Fruit fly (Drosophila melanogaster): ENCODE measurements around the gene CG33928.

Gene CG33928

DNA sequence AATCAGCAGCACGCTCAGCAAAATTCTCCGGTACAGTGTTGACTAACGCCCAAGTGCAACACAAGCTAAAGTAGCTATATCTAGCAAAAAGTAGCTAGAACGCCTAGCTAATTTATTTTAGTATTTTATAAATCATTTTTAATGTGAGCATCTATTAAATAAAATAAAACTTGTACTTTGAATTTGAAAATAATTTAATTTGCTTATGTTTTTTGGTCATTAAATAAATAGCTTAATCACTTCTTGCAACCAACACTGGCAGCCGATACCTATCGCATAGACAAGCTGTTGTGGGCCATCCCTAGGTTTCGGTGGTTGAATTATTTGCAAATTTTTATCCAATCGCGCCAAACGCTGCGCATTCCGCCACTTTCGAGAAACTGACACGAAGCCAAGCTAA, 26.0 kb downstream of the CG33928 start, which contains the start of the genes Polr2J and CG15141 (continued):
- TF ChIP-seq CG11762 (GFP tag; optimal IDR thresholded peaks at IDR 0.05; ENCODE audit: insufficient read depth): peak; percentile 44
- TF ChIP-seq pdm3 (GFP tag; optimal IDR thresholded peaks at IDR 0.05): peak; percentile 84
- peak; percentile 33 for TF ChIP-seq spab (GFP tag; optimal IDR thresholded peaks at IDR 0.05)
- TF ChIP-seq CG11294 (GFP tag; IDR thresholded peaks at IDR 0.05): peak; percentile 17; the same call in 1 of the 2 replicates
- no peak; the same call in 2 of the 3 replicates for TF ChIP-seq CG8119 (GFP tag; IDR thresholded peaks at IDR 0.05)
- TF ChIP-seq OdsH (GFP tag; optimal IDR thresholded peaks at IDR 0.05): peak; percentile 83
- TF ChIP-seq CG8632 (GFP tag; optimal IDR thresholded peaks at IDR 0.05): peak; percentile 48
- TF ChIP-seq Met (GFP tag; optimal IDR thresholded peaks at IDR 0.05): peak; percentile 72
- TF ChIP-seq fd59A (GFP tag; optimal IDR thresholded peaks at IDR 0.05): peak; percentile 57
- TF ChIP-seq CG3919 (GFP tag; optimal IDR thresholded peaks at IDR 0.05): no peak
- no peak for TF ChIP-seq CG1621 (tag; optimal IDR thresholded peaks at IDR 0.05)
- TF ChIP-seq Lpt (GFP tag; optimal IDR thresholded peaks at IDR 0.05): no peak
- TF ChIP-seq eg (GFP tag; IDR thresholded peaks at IDR 0.05): peak; percentile 74
- TF ChIP-seq CG11902 (GFP tag; optimal IDR thresholded peaks at IDR 0.05): peak; percentile 61
- TF ChIP-seq Blimp-1 (GFP tag; optimal IDR thresholded peaks at IDR 0.05): peak; percentile 25
- TF ChIP-seq CG7368 (GFP tag; optimal IDR thresholded peaks at IDR 0.05): no peak
- peak; percentile 73 for TF ChIP-seq Sox102F (GFP tag; optimal IDR thresholded peaks at IDR 0.05)
- TF ChIP-seq esn (GFP tag; optimal IDR thresholded peaks at IDR 0.05): peak; percentile 85
- peak; percentile 89 for TF ChIP-seq CG10631 (GFP tag; optimal IDR thresholded peaks at IDR 0.05)
- TF ChIP-seq CG3032 (tag; optimal IDR thresholded peaks at IDR 0.05): peak; percentile 81
- no peak for TF ChIP-seq dac (GFP tag; optimal IDR thresholded peaks at IDR 0.05)
- peak; percentile 33 for TF ChIP-seq CG8319 (GFP tag; optimal IDR thresholded peaks at IDR 0.05)
- peak in 1 of 2 experiments; percentile 21 for TF ChIP-seq salr (GFP tag; optimal IDR thresholded peaks at IDR 0.05)
- TF ChIP-seq cyc (GFP tag; optimal IDR thresholded peaks at IDR 0.05): peak; percentile 75
- peak; percentile 72 for TF ChIP-seq topi (GFP tag; optimal IDR thresholded peaks at IDR 0.05)
- peak; percentile 84 for TF ChIP-seq lz (GFP tag; optimal IDR thresholded peaks at IDR 0.05)
- TF ChIP-seq acj6 (GFP tag; optimal IDR thresholded peaks at IDR 0.05): peak; percentile 79
- no peak for TF ChIP-seq CG6792 (GFP tag; optimal IDR thresholded peaks at IDR 0.05)
- TF ChIP-seq CG32006 (GFP tag; optimal IDR thresholded peaks at IDR 0.05): no peak
- TF ChIP-seq achi (GFP tag; optimal IDR thresholded peaks at IDR 0.05): peak; percentile 80
- TF ChIP-seq CG31627 (GFP tag; optimal IDR thresholded peaks at IDR 0.05): peak; percentile 81
- no peak for TF ChIP-seq CG9139 (GFP tag; optimal IDR thresholded peaks at IDR 0.05)
- TF ChIP-seq Sox14 (GFP tag; optimal IDR thresholded peaks at IDR 0.05): peak; percentile 73
- TF ChIP-seq CG15336 (GFP tag; IDR thresholded peaks at IDR 0.05): peak; percentile 63; the same call in 1 of the 2 replicates
- no peak for TF ChIP-seq Eip78C (GFP tag)
- TF ChIP-seq fkh (GFP tag; optimal IDR thresholded peaks at IDR 0.05): no peak
- no peak for TF ChIP-seq CG16779 (tag; optimal IDR thresholded peaks at IDR 0.05)
- TF ChIP-seq Hr38 (GFP tag; optimal IDR thresholded peaks at IDR 0.05): no peak
- peak; percentile 27 for TF ChIP-seq Eip93F (GFP tag; optimal IDR thresholded peaks at IDR 0.05)
- peak; percentile 55 for TF ChIP-seq CG6163 (GFP tag; IDR thresholded peaks at IDR 0.05)
- TF ChIP-seq Ets21C (GFP tag; optimal IDR thresholded peaks at IDR 0.05): peak; percentile 62

DNA sequence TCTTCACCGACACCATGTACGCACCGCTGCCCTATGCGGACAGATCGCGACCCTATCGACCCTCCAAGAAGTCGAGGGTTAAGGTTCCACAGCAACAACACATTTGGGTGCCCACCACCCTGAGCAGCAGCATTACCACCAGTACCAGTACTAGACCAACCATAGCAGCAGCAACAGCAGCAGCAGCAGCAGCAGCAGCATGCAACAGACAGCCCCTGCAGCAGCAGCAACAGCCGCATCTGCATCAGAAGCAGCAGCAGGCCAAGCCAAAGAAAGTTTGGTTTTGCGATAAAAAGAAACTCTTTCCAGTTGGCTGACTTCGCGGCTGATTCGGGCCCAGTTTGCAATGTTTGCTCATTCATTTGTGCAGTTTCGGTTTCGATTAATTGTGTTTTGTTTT, 33.9 kb downstream of the CG33928 start:
- TF ChIP-seq lz (GFP tag; optimal IDR thresholded peaks at IDR 0.05): no peak
- TF ChIP-seq fkh (GFP tag; optimal IDR thresholded peaks at IDR 0.05): no peak
- no peak for TF ChIP-seq CG6276 (GFP tag; optimal IDR thresholded peaks at IDR 0.05)
- no peak for TF ChIP-seq pdm3 (GFP tag; optimal IDR thresholded peaks at IDR 0.05)
- no peak for TF ChIP-seq Hr4 (GFP tag; optimal IDR thresholded peaks at IDR 0.05)
- no peak for TF ChIP-seq vri (GFP tag; optimal IDR thresholded peaks at IDR 0.05)
- no peak for TF ChIP-seq cyc (GFP tag; optimal IDR thresholded peaks at IDR 0.05)
- TF ChIP-seq dsx (GFP tag; optimal IDR thresholded peaks at IDR 0.05; ENCODE audit: poor library complexity, severe bottlenecking): no peak
- no peak for TF ChIP-seq Ets96B (tag; optimal IDR thresholded peaks at IDR 0.05)
- no peak for TF ChIP-seq Eip75B (GFP tag; optimal IDR thresholded peaks at IDR 0.05)
- no peak for TF ChIP-seq CG3032 (tag; optimal IDR thresholded peaks at IDR 0.05)
- TF ChIP-seq topi (GFP tag; optimal IDR thresholded peaks at IDR 0.05): no peak
- TF ChIP-seq CG6163 (GFP tag; IDR thresholded peaks at IDR 0.05): no peak
- no peak for TF ChIP-seq svp (GFP tag)
- TF ChIP-seq CG6808 (GFP tag; optimal IDR thresholded peaks at IDR 0.05): no peak
- TF ChIP-seq spab (GFP tag; optimal IDR thresholded peaks at IDR 0.05): no peak
- no peak for TF ChIP-seq CG4318 (GFP tag; optimal IDR thresholded peaks at IDR 0.05)
- no peak for TF ChIP-seq fd59A (GFP tag; optimal IDR thresholded peaks at IDR 0.05)
- no peak for TF ChIP-seq esn (GFP tag; optimal IDR thresholded peaks at IDR 0.05)
